Fruit fly (Drosophila melanogaster) whole organism, prepupa: ENCODE data around the gene par-6.

Source experiments
- CG10669 ChIP-seq: fragments of 200-800 bp; sonication (Bioruptor generic); optimal IDR thresholded peaks from 3 replicates; lab custom pipeline; 2018; ENCODE audit warnings: missing biosample characterization, mild to moderate bottlenecking, missing genetic modification characterization, moderate library complexity
- CG15336 ChIP-seq: fragments of 200-800 bp; sonication (Bioruptor generic); IDR thresholded peaks from 2 replicates; pipeline ENCODE4 v1.3.6; 2022; ENCODE audit warnings: missing biosample characterization, missing genetic modification characterization
- CG1621 ChIP-seq: fragments of 200-800 bp; sonication (Bioruptor generic); optimal IDR thresholded peaks from 3 replicates; lab custom pipeline; 2018; ENCODE audit warnings: missing biosample characterization, mild to moderate bottlenecking, missing genetic modification characterization
- CG16779 ChIP-seq: fragments of 200-800 bp; sonication (Bioruptor generic); optimal IDR thresholded peaks from 3 replicates; lab custom pipeline; 2017; ENCODE audit warnings: missing biosample characterization, mild to moderate bottlenecking, missing genetic modification characterization
- CG31627 ChIP-seq: fragments of 200-800 bp; sonication (Bioruptor generic); optimal IDR thresholded peaks from 3 replicates; lab custom pipeline; 2016; ENCODE audit warnings: missing biosample characterization, missing genetic modification characterization
- CG32006 ChIP-seq: fragments of 200-800 bp; sonication (Bioruptor generic); optimal IDR thresholded peaks from 3 replicates; lab custom pipeline; 2017; ENCODE audit warnings: missing biosample characterization, mild to moderate bottlenecking, missing genetic modification characterization
- CG3919 ChIP-seq: fragments of 200-800 bp; sonication (Bioruptor generic); optimal IDR thresholded peaks from 3 replicates; lab custom pipeline; 2016; ENCODE audit warnings: missing biosample characterization, missing genetic modification characterization
- CG4318 ChIP-seq: fragments of 200-800 bp; sonication (Bioruptor generic); optimal IDR thresholded peaks from 3 replicates; lab custom pipeline; 2017; ENCODE audit warnings: missing biosample characterization, mild to moderate bottlenecking, missing genetic modification characterization
- CG6163 ChIP-seq: fragments of 200-800 bp; sonication (Bioruptor generic); IDR thresholded peaks from 3 replicates; pipeline ENCODE4 v1.3.6; 2022; ENCODE audit warnings: missing biosample characterization, missing genetic modification characterization
- CG6276 ChIP-seq: fragments of 200-800 bp; sonication (Bioruptor generic); optimal IDR thresholded peaks from 2 replicates; lab custom pipeline; 2017; ENCODE audit warnings: missing biosample characterization, mild to moderate bottlenecking, missing genetic modification characterization
- CG6808 ChIP-seq: fragments of 200-800 bp; sonication (Bioruptor generic); optimal IDR thresholded peaks from 3 replicates; lab custom pipeline; 2017; ENCODE audit warnings: missing biosample characterization, missing genetic modification characterization, mild to moderate bottlenecking, moderate library complexity, missing genetic modification reagents
- CG8119 ChIP-seq: fragments of 200-800 bp; sonication (Bioruptor generic); IDR thresholded peaks from 3 replicates; pipeline ENCODE4 v1.3.6; 2022; ENCODE audit warnings: missing biosample characterization, missing genetic modification characterization
- CG8319 ChIP-seq: fragments of 200-800 bp; sonication (Bioruptor generic); optimal IDR thresholded peaks from 3 replicates; lab custom pipeline; 2016; ENCODE audit warnings: missing biosample characterization, missing genetic modification characterization
- CG8632 ChIP-seq: fragments of 200-800 bp; sonication (Bioruptor generic); optimal IDR thresholded peaks from 3 replicates; lab custom pipeline; 2016; ENCODE audit warnings: missing biosample characterization, missing genetic modification characterization
- CG9139 ChIP-seq: fragments of 200-800 bp; sonication (Bioruptor generic); optimal IDR thresholded peaks from 3 replicates; lab custom pipeline; 2017; ENCODE audit warnings: missing biosample characterization, mild to moderate bottlenecking, missing genetic modification characterization
- Eip75B ChIP-seq: fragments of 200-800 bp; sonication (Bioruptor generic); optimal IDR thresholded peaks from 3 replicates; lab custom pipeline; 2016; ENCODE audit warnings: missing biosample characterization, missing genetic modification characterization
- Eip78C ChIP-seq: fragments of 200-800 bp; sonication (Bioruptor generic); peaks from one replicate; lab custom pipeline; 2016; ENCODE audit warnings: missing biosample characterization, missing genetic modification characterization
- Ets21C ChIP-seq: fragments of 200-800 bp; sonication (Bioruptor generic); optimal IDR thresholded peaks from 3 replicates; lab custom pipeline; 2016; ENCODE audit warnings: missing biosample characterization, missing genetic modification characterization
- Ets96B ChIP-seq: fragments of 200-800 bp; optimal IDR thresholded peaks from 2 replicates; lab custom pipeline; 2019; ENCODE audit warnings: missing biosample characterization, mild to moderate bottlenecking, missing genetic modification characterization, moderate library complexity
- Gug ChIP-seq: fragments of 200-800 bp; sonication (Bioruptor generic); IDR thresholded peaks from 2 replicates; pipeline ENCODE4 v1.3.6; 2022; ENCODE audit warnings: missing biosample characterization, missing genetic modification characterization
- Hr38 ChIP-seq: sonication (Bioruptor generic); optimal IDR thresholded peaks from 2 replicates; lab custom pipeline; 2016; ENCODE audit warnings: missing biosample characterization, missing genetic modification characterization
- Hr39 ChIP-seq: fragments of 200-800 bp; sonication (Bioruptor generic); optimal IDR thresholded peaks from 2 replicates; lab custom pipeline; 2016; ENCODE audit warnings: missing biosample characterization, missing genetic modification characterization
- Hr4 ChIP-seq: fragments of 200-800 bp; sonication (Bioruptor generic); optimal IDR thresholded peaks from 3 replicates; lab custom pipeline; 2016; ENCODE audit warnings: missing biosample characterization, missing genetic modification characterization
- Lpt ChIP-seq: fragments of 200-800 bp; sonication (Bioruptor generic); optimal IDR thresholded peaks from 3 replicates; lab custom pipeline; 2016; ENCODE audit warnings: missing biosample characterization, missing genetic modification characterization
- Met ChIP-seq: fragments of 200-800 bp; sonication (Bioruptor generic); optimal IDR thresholded peaks from 3 replicates; lab custom pipeline; 2016; ENCODE audit warnings: missing biosample characterization, missing genetic modification characterization
- OdsH ChIP-seq: fragments of 200-800 bp; sonication (Bioruptor generic); optimal IDR thresholded peaks from 3 replicates; lab custom pipeline; 2016; ENCODE audit warnings: missing biosample characterization, missing genetic modification characterization
- Smox ChIP-seq: fragments of 200-800 bp; sonication (Bioruptor generic); optimal IDR thresholded peaks from 3 replicates; lab custom pipeline; 2016; ENCODE audit warnings: missing biosample characterization, missing genetic modification characterization
- Sox14 ChIP-seq: fragments of 200-800 bp; sonication (Bioruptor generic); optimal IDR thresholded peaks from 3 replicates; lab custom pipeline; 2016; ENCODE audit warnings: missing biosample characterization, missing genetic modification characterization
- achi ChIP-seq: fragments of 200-800 bp; sonication (Bioruptor generic); optimal IDR thresholded peaks from 3 replicates; lab custom pipeline; 2016; ENCODE audit warnings: missing biosample characterization, missing genetic modification characterization
- acj6 ChIP-seq: fragments of 200-800 bp; sonication (Bioruptor generic); optimal IDR thresholded peaks from 3 replicates; lab custom pipeline; 2016; ENCODE audit warnings: missing biosample characterization, missing genetic modification characterization
- cyc ChIP-seq: fragments of 200-800 bp; sonication (Bioruptor generic); optimal IDR thresholded peaks from 3 replicates; lab custom pipeline; 2016; ENCODE audit warnings: missing biosample characterization, missing genetic modification characterization
- dac ChIP-seq: fragments of 200-800 bp; sonication (Bioruptor generic); optimal IDR thresholded peaks from 2 replicates; lab custom pipeline; 2017; ENCODE audit warnings: missing biosample characterization, mild to moderate bottlenecking, missing genetic modification characterization
- dsx ChIP-seq: fragments of 200-800 bp; optimal IDR thresholded peaks from 3 replicates; lab custom pipeline; 2019; ENCODE audit warnings: missing biosample characterization, mild to moderate bottlenecking, missing genetic modification characterization, moderate library complexity; ENCODE audit not compliant: poor library complexity, severe bottlenecking
- eg ChIP-seq: fragments of 200-800 bp; sonication (Bioruptor generic); IDR thresholded peaks from 3 replicates; pipeline ENCODE4 v1.3.6; 2022; ENCODE audit warnings: missing biosample characterization, missing genetic modification characterization
- fd59A ChIP-seq: fragments of 200-800 bp; sonication (Bioruptor generic); optimal IDR thresholded peaks from 2 replicates; lab custom pipeline; 2017; ENCODE audit warnings: missing biosample characterization, mild to moderate bottlenecking, missing genetic modification characterization, missing genetic modification reagents
- fd85E ChIP-seq: fragments of 200-800 bp; sonication (Bioruptor generic); optimal IDR thresholded peaks from 3 replicates; lab custom pipeline; 2016; ENCODE audit warnings: missing biosample characterization, missing genetic modification characterization
- fkh ChIP-seq: fragments of 200-800 bp; sonication (Bioruptor generic); optimal IDR thresholded peaks from 3 replicates; lab custom pipeline; 2017; ENCODE audit warnings: missing biosample characterization, mild to moderate bottlenecking, missing genetic modification characterization, moderate library complexity
- net ChIP-seq: fragments of 200-800 bp; sonication (Bioruptor generic); optimal IDR thresholded peaks from 3 replicates; lab custom pipeline; 2016; ENCODE audit warnings: missing biosample characterization, missing genetic modification characterization
- pdm3 ChIP-seq: fragments of 200-800 bp; sonication (Bioruptor generic); optimal IDR thresholded peaks from 3 replicates; lab custom pipeline; 2016; ENCODE audit warnings: missing biosample characterization, missing genetic modification characterization
- salr ChIP-seq, 2 experiments: fragments of 200-800 bp; sonication (Bioruptor generic); optimal IDR thresholded peaks; 3 replicates each; lab custom pipeline; 2016 to 2018; ENCODE audit warnings: missing biosample characterization in 2 of 2, missing genetic modification characterization in 2 of 2, mild to moderate bottlenecking in 1 of 2
- svp ChIP-seq: fragments of 200-800 bp; sonication (Bioruptor generic); peaks from one replicate; lab custom pipeline; 2016; ENCODE audit warnings: missing biosample characterization, missing genetic modification characterization

Gene par-6

DNA sequence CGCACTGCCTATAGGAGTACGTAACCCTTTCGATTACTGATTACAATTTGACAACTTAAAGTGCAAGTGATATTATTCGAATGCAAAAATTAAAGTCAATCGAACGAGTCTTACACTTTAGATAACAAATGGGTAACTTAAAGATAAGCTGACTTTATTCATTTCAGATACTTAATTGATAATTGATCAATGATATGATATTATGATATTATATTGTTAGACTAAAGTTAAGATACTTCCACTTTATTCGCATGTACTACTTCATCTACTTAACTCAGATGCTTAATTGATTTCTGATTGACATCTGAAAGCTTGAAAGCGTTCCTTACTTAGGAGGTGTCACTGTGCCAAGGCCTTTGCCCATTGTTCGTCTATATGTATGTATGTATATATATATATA is 17.0 kb upstream of the par-6 start (continued):
- TF ChIP-seq eg (GFP tag; lab: Robert Waterston, UW) (0 out of 3 replicates have a peak, but pooled peaks have one; percentile 33), dac (GFP tag; lab: Kevin White, UChicago) (no peak), CG9139 (no peak), Hr4 (GFP tag; lab: Kevin White, UChicago) (peak; percentile 44), dsx (GFP tag; lab: Kevin White, UChicago) (peak; percentile 22), CG6808 (GFP tag; lab: Kevin White, UChicago) (peak; percentile 52)

- TF ChIP-seq pdm3, result peak; percentile 15
- TF ChIP-seq Lpt (GFP tag; lab: Kevin White, UChicago), result peak; percentile 19
- TF ChIP-seq Gug (GFP tag; lab: Robert Waterston, UW), result no peak
- no peak for TF ChIP-seq CG8319
- peak; percentile 8 for TF ChIP-seq dac (GFP tag; lab: Kevin White, UChicago)
- peak; percentile 20 for TF ChIP-seq net (GFP tag; lab: Kevin White, UChicago)
- TF ChIP-seq Eip78C (GFP tag; lab: Kevin White, UChicago), result peak; percentile 51
- peak; percentile 21 for TF ChIP-seq CG4318 (GFP tag; lab: Kevin White, UChicago)
- TF ChIP-seq OdsH (GFP tag; lab: Kevin White, UChicago), result peak; percentile 35
- TF ChIP-seq Smox (GFP tag; lab: Kevin White, UChicago), result no peak
- TF ChIP-seq CG3919 (GFP tag; lab: Kevin White, UChicago), result no peak
- peak; percentile 62; the same call in 2 of the 3 replicates for TF ChIP-seq eg (GFP tag; lab: Robert Waterston, UW)
- peak; percentile 78 for TF ChIP-seq CG32006 (GFP tag; lab: Kevin White, UChicago)
- no peak for TF ChIP-seq cyc (GFP tag; lab: Kevin White, UChicago)
- TF ChIP-seq CG15336 (GFP tag; lab: Robert Waterston, UW), result peak; percentile 57
- no peak for TF ChIP-seq fkh (GFP tag; lab: Kevin White, UChicago)
- 0 out of 3 replicates have a peak, but pooled peaks have one; percentile 30 for TF ChIP-seq CG6163 (GFP tag; lab: Robert Waterston, UW)
- TF ChIP-seq acj6 (GFP tag; lab: Kevin White, UChicago), result no peak
- peak in 1 of 2 experiments; percentile 45 for TF ChIP-seq salr (GFP tag; optimal IDR thresholded peaks at IDR 0.05; lab: Kevin White, UChicago)
- TF ChIP-seq Ets96B (tag; lab: Kevin White, UChicago), result no peak
- peak; percentile 64 for TF ChIP-seq CG6276 (GFP tag; lab: Kevin White, UChicago)
- TF ChIP-seq Sox14 (GFP tag; lab: Kevin White, UChicago), result no peak
- TF ChIP-seq Hr4 (GFP tag; lab: Kevin White, UChicago), result peak; percentile 60
- peak; percentile 7 for TF ChIP-seq achi (GFP tag; lab: Kevin White, UChicago)
- 0 out of 3 replicates have a peak, but pooled peaks have one; percentile 59 for TF ChIP-seq CG8119 (GFP tag; lab: Robert Waterston, UW)
These were observed 10.4 kb upstream of the par-6 start for dm6 chrX:17692729-17693128.

dm6 chrX:17693981-17694872 is 8.9 kb upstream of the par-6 start:
- no peak for TF ChIP-seq Hr39 (GFP tag; lab: Kevin White, UChicago)
- TF ChIP-seq CG8632, result no peak
- TF ChIP-seq fkh (GFP tag; lab: Kevin White, UChicago), result no peak
- TF ChIP-seq CG6276 (GFP tag; lab: Kevin White, UChicago), result no peak
- TF ChIP-seq pdm3, result peak; percentile 11
- peak; percentile 40 for TF ChIP-seq Hr4 (GFP tag; lab: Kevin White, UChicago)
- TF ChIP-seq dsx (GFP tag; lab: Kevin White, UChicago), result no peak
- TF ChIP-seq CG16779 (tag; lab: Kevin White, UChicago), result no peak
- TF ChIP-seq CG8119 (GFP tag; lab: Robert Waterston, UW), result peak; percentile 51
- no peak for TF ChIP-seq CG15336 (GFP tag; lab: Robert Waterston, UW)
- TF ChIP-seq OdsH (GFP tag; lab: Kevin White, UChicago), result no peak
- TF ChIP-seq cyc (GFP tag; lab: Kevin White, UChicago), result no peak
- peak; percentile 11 for TF ChIP-seq net (GFP tag; lab: Kevin White, UChicago)
- TF ChIP-seq CG10669 (GFP tag; lab: Kevin White, UChicago), result peak; percentile 8
- no peak for TF ChIP-seq Eip75B (GFP tag; lab: Kevin White, UChicago)
- no peak for TF ChIP-seq Ets21C (GFP tag; lab: Kevin White, UChicago)
- TF ChIP-seq CG6163 (GFP tag; lab: Robert Waterston, UW), result peak; percentile 32; the same call in 1 of the 3 replicates
- TF ChIP-seq salr (GFP tag; optimal IDR thresholded peaks at IDR 0.05; lab: Kevin White, UChicago), result no peak
- TF ChIP-seq CG1621, result no peak
- TF ChIP-seq acj6 (GFP tag; lab: Kevin White, UChicago), result peak; percentile 13
- peak; percentile 4 for TF ChIP-seq Ets96B (tag; lab: Kevin White, UChicago)
- TF ChIP-seq eg (GFP tag; lab: Robert Waterston, UW), result peak; percentile 58; the same call in 2 of the 3 replicates
- peak; percentile 20 for TF ChIP-seq CG6808 (GFP tag; lab: Kevin White, UChicago)
- TF ChIP-seq fd85E, result no peak
- TF ChIP-seq CG31627, result no peak
- no peak for TF ChIP-seq fd59A
- TF ChIP-seq Met (GFP tag; lab: Kevin White, UChicago), result no peak
- peak; percentile 60 for TF ChIP-seq svp (GFP tag; lab: Kevin White, UChicago)
- peak; percentile 16 for TF ChIP-seq Eip78C (GFP tag; lab: Kevin White, UChicago)
- TF ChIP-seq Sox14 (GFP tag; lab: Kevin White, UChicago), result no peak
- no peak for TF ChIP-seq CG4318 (GFP tag; lab: Kevin White, UChicago)
- peak; percentile 17 for TF ChIP-seq CG9139
- peak; percentile 33; the same call in 1 of the 2 replicates for TF ChIP-seq Gug (GFP tag; lab: Robert Waterston, UW)
- no peak for TF ChIP-seq Hr38 (GFP tag; lab: Kevin White, UChicago)
